Fruit fly (Drosophila melanogaster) whole organism, embryonic: ENCODE results near the gene CG4770.
A peak's percentile ranks its signal among the peaks of the same experiment; 100 is the strongest.

ENCODE experiments used
- Ada2b ChIP-seq: fragments of 200-800 bp; sonication (Bioruptor generic); IDR thresholded peaks from 2 replicates; pipeline ENCODE4 v1.3.6; 2022; ENCODE audit warnings: missing biosample characterization, missing genetic modification characterization
- Atf3 ChIP-seq: fragments of 200-800 bp; sonication (Bioruptor generic); optimal IDR thresholded peaks from 3 replicates; lab custom pipeline; 2016; ENCODE audit warnings: missing biosample characterization, missing genetic modification characterization
- B-H2 ChIP-seq: fragments of 200-800 bp; sonication (Bioruptor generic); optimal IDR thresholded peaks from 2 replicates; lab custom pipeline; 2018; ENCODE audit warnings: missing biosample characterization, mild to moderate bottlenecking, missing genetic modification characterization
- CG1024 ChIP-seq: fragments of 200-800 bp; sonication (Bioruptor generic); IDR thresholded peaks from 2 replicates; pipeline ENCODE4 v1.3.6; 2022; ENCODE audit warnings: missing biosample characterization, missing genetic modification characterization
- CG12391 ChIP-seq: fragments of 200-800 bp; sonication (Bioruptor generic); optimal IDR thresholded peaks from 3 replicates; lab custom pipeline; 2018; ENCODE audit warnings: missing biosample characterization, mild to moderate bottlenecking, missing genetic modification characterization, moderate library complexity
- CG13424 ChIP-seq: fragments of 200-800 bp; sonication (Bioruptor generic); optimal IDR thresholded peaks from 2 replicates; lab custom pipeline; 2019; ENCODE audit warnings: missing biosample characterization, mild to moderate bottlenecking, missing genetic modification characterization, moderate library complexity
- CG1529 ChIP-seq: fragments of 200-800 bp; sonication (Bioruptor generic); optimal IDR thresholded peaks from 3 replicates; lab custom pipeline; 2018; ENCODE audit warnings: missing biosample characterization, missing genetic modification characterization
- CG15479 ChIP-seq: fragments of 200-800 bp; sonication (Bioruptor generic); optimal IDR thresholded peaks from 3 replicates; lab custom pipeline; 2019; ENCODE audit warnings: missing biosample characterization, mild to moderate bottlenecking, missing genetic modification characterization, moderate library complexity
- CG1602 ChIP-seq: fragments of 200-800 bp; sonication (Bioruptor generic); optimal IDR thresholded peaks from 3 replicates; lab custom pipeline; 2016; ENCODE audit warnings: missing biosample characterization, missing genetic modification characterization
- CG1647 ChIP-seq: fragments of 200-800 bp; sonication (Bioruptor generic); optimal IDR thresholded peaks from 3 replicates; lab custom pipeline; 2016; ENCODE audit warnings: missing biosample characterization, missing genetic modification characterization
- CG16863 ChIP-seq: fragments of 200-800 bp; sonication (Bioruptor generic); optimal IDR thresholded peaks from 3 replicates; lab custom pipeline; 2016; ENCODE audit warnings: missing biosample characterization, missing genetic modification characterization
- CG1832 ChIP-seq: fragments of 200-800 bp; sonication (Bioruptor generic); optimal IDR thresholded peaks from 2 replicates; lab custom pipeline; 2017; ENCODE audit warnings: missing biosample characterization, mild to moderate bottlenecking, missing genetic modification characterization, inconsistent platforms
- CG30020 ChIP-seq: fragments of 200-800 bp; optimal IDR thresholded peaks from 2 replicates; lab custom pipeline; 2019; ENCODE audit warnings: missing biosample characterization, mild to moderate bottlenecking, missing genetic modification characterization, moderate library complexity
- CG3163 ChIP-seq: fragments of 200-800 bp; sonication (Bioruptor generic); optimal IDR thresholded peaks from 3 replicates; lab custom pipeline; 2016; ENCODE audit warnings: missing biosample characterization, missing genetic modification characterization
- CG4328 ChIP-seq: fragments of 200-800 bp; sonication (Bioruptor generic); optimal IDR thresholded peaks from 3 replicates; lab custom pipeline; 2017; ENCODE audit warnings: missing biosample characterization, missing genetic modification reagents, missing genetic modification characterization
- CG6683 ChIP-seq: fragments of 200-800 bp; sonication (Bioruptor generic); optimal IDR thresholded peaks from 2 replicates; lab custom pipeline; 2017; ENCODE audit warnings: missing biosample characterization, mild to moderate bottlenecking, missing genetic modification characterization, missing genetic modification reagents
- CG9609 ChIP-seq: fragments of 200-800 bp; sonication (Bioruptor generic); optimal IDR thresholded peaks from 3 replicates; lab custom pipeline; 2016; ENCODE audit warnings: missing biosample characterization, missing genetic modification characterization
- Ets65A ChIP-seq: fragments of 200-800 bp; sonication (Bioruptor generic); peaks from one replicate; lab custom pipeline; 2016; ENCODE audit warnings: missing biosample characterization, missing genetic modification characterization
- Ets97D ChIP-seq: fragments of 200-800 bp; sonication (Bioruptor generic); optimal IDR thresholded peaks from 3 replicates; lab custom pipeline; 2016; ENCODE audit warnings: missing biosample characterization, missing genetic modification characterization
- Hmx ChIP-seq: fragments of 200-800 bp; sonication (Bioruptor generic); optimal IDR thresholded peaks from 2 replicates; lab custom pipeline; 2016; ENCODE audit warnings: missing biosample characterization, missing genetic modification characterization
- Hr3 ChIP-seq: fragments of 200-800 bp; sonication (Bioruptor generic); optimal IDR thresholded peaks from 3 replicates; lab custom pipeline; 2016; ENCODE audit warnings: missing biosample characterization, missing genetic modification characterization
- Hr39 ChIP-seq: fragments of >200 bp; optimal IDR thresholded peaks from 2 replicates; lab custom pipeline; 2017
- Lpt ChIP-seq: fragments of >200 bp; optimal IDR thresholded peaks from 2 replicates; lab custom pipeline; 2018; ENCODE audit warnings: missing biosample characterization, missing genetic modification characterization
- Oaz ChIP-seq: fragments of 200-800 bp; sonication (Bioruptor generic); IDR thresholded peaks from 2 replicates; pipeline ENCODE4 v1.3.6; 2022; ENCODE audit warnings: missing biosample characterization, missing genetic modification characterization
- Rfx ChIP-seq: fragments of 200-800 bp; sonication (Bioruptor generic); IDR thresholded peaks from 2 replicates; pipeline ENCODE4 v1.3.6; 2022; ENCODE audit warnings: missing biosample characterization, missing genetic modification characterization
- Taf1 ChIP-seq: fragments of 200-800 bp; sonication (Bioruptor generic); IDR thresholded peaks from 2 replicates; pipeline ENCODE4 v1.3.6; 2022; ENCODE audit warnings: missing biosample characterization, missing genetic modification characterization
- ara ChIP-seq: fragments of 200-800 bp; sonication (Bioruptor generic); IDR thresholded peaks from 2 replicates; pipeline ENCODE4 v1.3.6; 2022; ENCODE audit warnings: missing biosample characterization, missing genetic modification characterization
- ato ChIP-seq: fragments of 200-800 bp; sonication (Bioruptor generic); IDR thresholded peaks from 2 replicates; pipeline ENCODE4 v1.3.6; 2022; ENCODE audit warnings: missing biosample characterization, missing genetic modification characterization; ENCODE audit not compliant: partially characterized antibody
- danr ChIP-seq: fragments of 200-800 bp; sonication (Bioruptor generic); IDR thresholded peaks from 2 replicates; pipeline ENCODE4 v1.3.6; 2022; ENCODE audit warnings: missing biosample characterization, missing genetic modification characterization
- gce ChIP-seq: fragments of 200-800 bp; sonication (Bioruptor generic); IDR thresholded peaks from 3 replicates; pipeline ENCODE4 v1.3.6; 2022; ENCODE audit warnings: missing biosample characterization, missing genetic modification characterization
- gem ChIP-seq: fragments of 200-800 bp; sonication (Bioruptor generic); optimal IDR thresholded peaks from 2 replicates; lab custom pipeline; 2019; ENCODE audit warnings: missing biosample characterization, mild to moderate bottlenecking, missing genetic modification characterization, moderate library complexity
- hb ChIP-seq: fragments of 200-800 bp; sonication (Bioruptor generic); IDR thresholded peaks from 3 replicates; pipeline ENCODE4 v1.3.6; 2022; ENCODE audit warnings: missing biosample characterization, missing genetic modification characterization; ENCODE audit not compliant: partially characterized antibody
- hbn ChIP-seq: fragments of 200-800 bp; sonication (Bioruptor generic); IDR thresholded peaks from 2 replicates; pipeline ENCODE4 v1.3.6; 2022; ENCODE audit warnings: missing biosample characterization, missing genetic modification characterization; ENCODE audit not compliant: partially characterized antibody
- ind ChIP-seq: fragments of 200-800 bp; sonication (Bioruptor generic); optimal IDR thresholded peaks from 3 replicates; lab custom pipeline; 2016; ENCODE audit warnings: missing biosample characterization, missing genetic modification characterization
- lov ChIP-seq, 2 experiments: fragments of 200-800 bp in 1 of 2; fragments of >200 bp in 1 of 2; sonication (Bioruptor generic) in 1 of 2; IDR thresholded peaks in 1 of 2; optimal IDR thresholded peaks in 1 of 2; 2 replicates in 1 of 2; 3 replicates in 1 of 2; pipeline versions ENCODE4 v1.3.6 to Lab custom; 2017 to 2022; ENCODE audit warnings: missing biosample characterization in 1 of 2, missing genetic modification characterization in 1 of 2
- nerfin-1 ChIP-seq: fragments of 200-800 bp; sonication (Bioruptor generic); optimal IDR thresholded peaks from 3 replicates; lab custom pipeline; 2019; ENCODE audit warnings: missing biosample characterization, mild to moderate bottlenecking, missing genetic modification characterization, moderate library complexity
- pfk ChIP-seq: fragments of 200-800 bp; sonication (Bioruptor generic); optimal IDR thresholded peaks from 2 replicates; lab custom pipeline; 2018; ENCODE audit warnings: missing biosample characterization, mild to moderate bottlenecking, missing genetic modification characterization, moderate library complexity
- prd ChIP-seq, 3 experiments: fragments of >200 bp in 2 of 3; fragments of 200-800 bp in 1 of 3; sonication (Bioruptor generic) in 1 of 3; optimal IDR thresholded peaks in 2 of 3; IDR thresholded peaks in 1 of 3; 2 replicates in 2 of 3; 3 replicates in 1 of 3; pipeline versions ENCODE4 v1.3.6 to Lab custom; 2017 to 2022; ENCODE audit warnings: missing biosample characterization in 1 of 3, missing genetic modification characterization in 1 of 3
- pzg ChIP-seq: fragments of 200-800 bp; sonication (Bioruptor generic); optimal IDR thresholded peaks from 3 replicates; lab custom pipeline; 2018; ENCODE audit warnings: missing biosample characterization, mild to moderate bottlenecking, missing genetic modification characterization, moderate library complexity
- sc ChIP-seq, 3 experiments: fragments of >200 bp in 2 of 3; fragments of 200-800 bp in 1 of 3; sonication (Bioruptor generic) in 1 of 3; optimal IDR thresholded peaks; 2 replicates in 2 of 3; 3 replicates in 1 of 3; lab custom pipeline; 2017; ENCODE audit warnings: mild to moderate bottlenecking in 1 of 3, missing biosample characterization in 1 of 3, missing genetic modification characterization in 1 of 3, missing genetic modification reagents in 1 of 3
- schlank ChIP-seq: fragments of 200-800 bp; sonication (Bioruptor generic); optimal IDR thresholded peaks from 2 replicates; lab custom pipeline; 2018; ENCODE audit warnings: missing biosample characterization, mild to moderate bottlenecking, missing genetic modification characterization
- sens ChIP-seq: fragments of 200-800 bp; sonication (Bioruptor generic); peaks from one replicate; lab custom pipeline; 2016; ENCODE audit warnings: missing biosample characterization, missing genetic modification characterization
- slou ChIP-seq: fragments of 200-800 bp; sonication (Bioruptor generic); optimal IDR thresholded peaks from 3 replicates; lab custom pipeline; 2016; ENCODE audit warnings: missing biosample characterization, missing genetic modification characterization
- sqz ChIP-seq: fragments of 200-800 bp; sonication (Bioruptor generic); optimal IDR thresholded peaks from 3 replicates; lab custom pipeline; 2018; ENCODE audit warnings: missing biosample characterization, mild to moderate bottlenecking, missing genetic modification characterization
- tgo ChIP-seq: fragments of 200-800 bp; sonication (Bioruptor generic); IDR thresholded peaks from 3 replicates; pipeline ENCODE4 v1.3.6; 2022; ENCODE audit warnings: missing biosample characterization, missing genetic modification characterization
- tio ChIP-seq: fragments of 200-800 bp; sonication (Bioruptor generic); optimal IDR thresholded peaks from 2 replicates; lab custom pipeline; 2017; ENCODE audit warnings: missing biosample characterization, missing genetic modification characterization, inconsistent platforms
- vvl ChIP-seq: fragments of 200-800 bp; sonication (Bioruptor generic); IDR thresholded peaks from 2 replicates; pipeline ENCODE4 v1.3.6; 2022; ENCODE audit warnings: missing biosample characterization, missing genetic modification characterization
- wdn ChIP-seq: fragments of 200-800 bp; sonication (Bioruptor generic); IDR thresholded peaks from 2 replicates; pipeline ENCODE4 v1.3.6; 2022; ENCODE audit warnings: missing biosample characterization, missing genetic modification characterization

CG4770 gene

DNA sequence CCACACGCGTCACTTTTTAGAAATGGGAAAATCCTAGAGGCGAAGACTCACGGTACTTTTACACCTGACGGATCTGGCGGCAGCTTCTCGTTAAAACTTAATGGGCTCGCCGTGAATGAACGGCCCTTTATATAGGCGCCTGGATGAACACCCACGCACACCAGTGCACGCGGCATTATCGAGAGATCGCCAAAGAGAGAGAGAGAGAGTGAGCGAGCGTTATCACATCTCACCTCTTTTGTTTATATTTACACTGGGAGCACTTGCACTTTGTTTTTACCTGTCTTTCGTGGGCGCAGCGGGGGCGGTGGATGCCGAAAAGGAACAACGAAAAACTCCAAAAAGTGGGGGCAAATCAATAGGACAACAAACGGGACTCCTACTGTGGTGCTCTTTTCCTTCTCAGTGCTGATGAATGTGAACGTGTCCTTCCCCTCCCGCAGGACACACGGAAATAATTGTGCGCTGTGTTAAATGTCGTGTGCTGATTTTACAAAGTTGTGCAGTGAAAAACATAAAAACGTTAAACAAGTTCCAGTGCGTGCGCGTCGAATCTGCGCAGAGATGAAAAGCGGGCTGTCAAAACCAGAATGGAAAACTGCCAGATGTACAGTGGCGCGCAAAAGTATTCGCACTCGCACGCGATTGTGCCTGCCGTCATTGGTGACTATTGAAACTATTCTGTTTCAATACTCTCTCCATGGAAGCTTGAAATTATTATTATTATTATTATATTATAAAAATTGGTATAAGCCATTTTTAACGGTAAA is 43.0 kb upstream of the CG4770 start, which contains the start of gene Mrp5 (continued):
- TF ChIP-seq wdn (GFP tag; lab: Robert Waterston, UW) (0 out of 2 replicates have a peak, but pooled peaks have one; percentile 28), Ets97D (GFP tag; lab: Kevin White, UChicago) (peak; percentile 4), sqz (GFP tag; lab: Kevin White, UChicago) (no peak), CG1529 (GFP tag; lab: Kevin White, UChicago) (no peak), prd (optimal IDR thresholded peaks at IDR 0.05; lab: Kevin White, UChicago) (no peak), prd (GFP tag; IDR thresholded peaks at IDR 0.05; lab: Robert Waterston, UW) (peak; percentile 74), Hmx (GFP tag; lab: Kevin White, UChicago) (no peak), lov (optimal IDR thresholded peaks at IDR 0.05; lab: Kevin White, UChicago) (no peak), lov (GFP tag; IDR thresholded peaks at IDR 0.05; lab: Robert Waterston, UW) (peak; percentile 22; the same call in 1 of the 3 replicates), pzg (GFP tag; lab: Kevin White, UChicago) (peak; percentile 8), Taf1 (GFP tag; lab: Robert Waterston, UW) (no peak), ind (GFP tag; lab: Kevin White, UChicago) (peak; percentile 38), danr (GFP tag; lab: Robert Waterston, UW) (no peak), CG12391 (tag; lab: Kevin White, UChicago) (peak; percentile 39), Hr3 (GFP tag; lab: Kevin White, UChicago) (peak; percentile 17), hb (no peak), schlank (no peak), slou (GFP tag; lab: Kevin White, UChicago) (no peak), CG6683 (GFP tag; lab: Kevin White, UChicago) (no peak), nerfin-1 (tag; lab: Kevin White, UChicago) (no peak), CG9609 (peak; percentile 12), vvl (GFP tag; lab: Robert Waterston, UW) (no peak; the same call in 1 of the 2 replicates), sens (GFP tag; lab: Kevin White, UChicago) (peak; percentile 64), CG1024 (GFP tag; lab: Robert Waterston, UW) (peak; percentile 63; the same call in 1 of the 2 replicates), Ada2b (GFP tag; lab: Robert Waterston, UW) (peak; percentile 60), CG16863 (GFP tag; lab: Kevin White, UChicago) (no peak), CG1647 (no peak), CG3163 (GFP tag; lab: Kevin White, UChicago) (no peak), CG1832 (GFP tag; lab: Kevin White, UChicago) (no peak), B-H2 (no peak), Atf3 (GFP tag; lab: Kevin White, UChicago) (no peak), pfk (GFP tag; lab: Kevin White, UChicago) (no peak), CG4328 (GFP tag; lab: Kevin White, UChicago) (peak; percentile 12), hbn (GFP tag; lab: Robert Waterston, UW) (no peak), Ets65A (GFP tag; lab: Kevin White, UChicago) (peak; percentile 73), tio (GFP tag; lab: Kevin White, UChicago) (peak; percentile 20), CG30020 (tag; lab: Kevin White, UChicago) (no peak), CG1602 (GFP tag; lab: Kevin White, UChicago) (peak; percentile 37), gce (GFP tag; lab: Robert Waterston, UW) (peak; percentile 43; the same call in 1 of the 3 replicates), ara (GFP tag; lab: Robert Waterston, UW) (0 out of 2 replicates have a peak, but pooled peaks have one; percentile 6), gem (tag; lab: Kevin White, UChicago) (peak; percentile 57), Rfx (peak; percentile 77), CG15479 (GFP tag; lab: Kevin White, UChicago) (no peak), Oaz (peak; percentile 18; the same call in 1 of the 2 replicates), Lpt (GFP tag; lab: Kevin White, UChicago) (no peak), sc (optimal IDR thresholded peaks at IDR 0.05; lab: Kevin White, UChicago) (no peak), sc (GFP tag; optimal IDR thresholded peaks at IDR 0.05; lab: Kevin White, UChicago) (no peak), tgo (GFP tag; lab: Robert Waterston, UW) (peak; percentile 63), ato (GFP tag; lab: Robert Waterston, UW) (no peak), CG13424 (tag; lab: Kevin White, UChicago) (peak; percentile 26), Hr39 (lab: Kevin White, UChicago) (no peak)
